Worm (Caenorhabditis elegans) whole organism, late embryonic: ENCODE results near the gene sec-10.

Experiments
- elt-2 ChIP-seq: sonication (generic microtip); optimal IDR thresholded peaks from 2 replicates; lab custom pipeline; 2016; ENCODE audit warnings: missing genetic modification reagents, missing genetic modification characterization, missing compliant biosample characterization
- nfya-1 ChIP-seq: sonication (generic microtip); optimal IDR thresholded peaks from 2 replicates; lab custom pipeline; 2017; ENCODE audit warnings: missing genetic modification characterization, mild to moderate bottlenecking, missing compliant biosample characterization, antibody characterized with exemption, moderate library complexity
- nhr-232 ChIP-seq: sonication (generic microtip); optimal IDR thresholded peaks from 2 replicates; lab custom pipeline; 2016; ENCODE audit warnings: missing genetic modification characterization, missing compliant biosample characterization
- pros-1 ChIP-seq: fragments of 150-350 bp; optimal IDR thresholded peaks from 2 replicates; lab custom pipeline; 2014; ENCODE audit warnings: missing biosample characterization, missing genetic modification reagents, missing genetic modification characterization
- ref-2 ChIP-seq: sonication (generic microtip); optimal IDR thresholded peaks from 2 replicates; lab custom pipeline; 2016; ENCODE audit warnings: missing genetic modification characterization, missing compliant biosample characterization

DNA sequence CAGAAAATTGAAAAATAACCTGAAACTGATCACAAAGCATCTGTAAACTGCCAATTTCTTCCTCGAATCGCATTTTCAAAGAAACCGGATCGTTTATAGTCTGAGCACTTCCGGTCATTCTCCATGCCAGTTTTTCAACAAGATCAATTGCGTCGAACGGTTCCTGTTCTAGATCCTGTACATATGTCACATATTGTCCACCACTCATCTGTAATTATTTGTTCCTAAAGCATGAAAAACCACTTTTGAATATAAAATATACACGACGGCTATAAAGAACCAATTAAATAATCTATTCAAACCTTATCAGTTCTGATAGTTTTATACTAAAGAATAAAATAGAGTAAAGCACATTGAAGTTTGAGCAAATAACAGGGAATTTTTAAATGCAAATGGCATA lies at the start of gene sec-10:
- TF ChIP-seq pros-1 (tag; lab: Kevin White, UChicago), result no peak
- TF ChIP-seq elt-2, result no peak
- TF ChIP-seq nfya-1 (tag; lab: Kevin White, UChicago), result no peak
- TF ChIP-seq nhr-232 (tag; lab: Kevin White, UChicago), result no peak
- TF ChIP-seq ref-2, result no peak
